Fruit fly (Drosophila melanogaster): ENCODE measurements around the gene CG10559.

Gene CG10559

DNA sequence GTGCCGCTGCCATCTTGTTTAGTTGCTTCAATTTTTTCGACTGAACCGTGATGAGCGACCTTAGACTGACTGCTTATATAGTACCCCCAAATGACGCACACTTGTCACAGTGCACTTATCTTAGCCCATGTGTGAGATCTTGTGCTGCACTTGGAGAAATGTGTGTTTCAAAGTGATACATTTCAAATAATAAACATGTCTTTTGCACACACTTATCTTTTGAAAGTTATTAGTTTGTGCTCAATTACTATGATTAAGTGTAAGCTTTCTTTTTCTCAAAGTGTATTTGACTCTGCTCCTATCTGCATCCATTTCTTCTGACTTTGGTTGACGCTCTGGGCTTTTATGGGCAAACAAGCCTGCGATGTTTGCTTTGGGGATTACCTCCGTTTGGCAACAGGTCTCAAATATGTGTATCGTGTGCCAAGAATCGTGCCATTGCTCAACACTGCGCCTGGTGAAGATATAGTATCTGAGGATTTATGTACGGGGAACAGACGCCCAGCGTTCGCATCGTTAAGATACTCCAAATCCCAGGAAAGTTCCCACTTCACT, 36.0 kb downstream of the CG10559 start, which contains the start of gene CG10514:
Gene CG10514, minus strand, starts transcription at position 51 of the 555 bp plus-strand sequence.
- TF ChIP-seq CTCF (optimal IDR thresholded peaks at IDR 0.05), result no peak
- no peak for TF ChIP-seq CG8478 (optimal IDR thresholded peaks at IDR 0.05)

DNA sequence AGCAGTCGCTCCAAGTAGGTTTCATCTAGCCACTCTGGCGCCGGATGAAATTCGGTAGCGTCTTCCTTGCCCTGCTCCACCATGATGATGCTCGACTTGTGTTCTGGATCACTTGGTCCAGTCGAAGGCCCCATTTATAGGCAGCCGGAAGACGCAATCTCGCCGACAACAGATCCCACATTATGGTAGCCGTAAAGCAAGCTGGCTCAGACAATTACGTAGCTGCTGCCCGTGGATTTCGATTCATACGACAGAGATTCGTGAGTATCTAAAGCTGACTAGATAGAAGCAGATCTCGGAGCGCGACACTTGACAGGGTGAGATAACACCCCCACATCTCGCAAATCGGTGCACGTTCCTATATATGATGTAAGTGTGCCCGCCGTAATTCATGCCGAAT, 38.8 kb downstream of the CG10559 start, which contains the start of gene CG10513:
Gene CG10513, minus strand, starts transcription at position 101 of the 400 bp plus-strand sequence.
- TF ChIP-seq CG8478 (optimal IDR thresholded peaks at IDR 0.05), result no peak
- no peak for TF ChIP-seq CTCF (optimal IDR thresholded peaks at IDR 0.05)

DNA sequence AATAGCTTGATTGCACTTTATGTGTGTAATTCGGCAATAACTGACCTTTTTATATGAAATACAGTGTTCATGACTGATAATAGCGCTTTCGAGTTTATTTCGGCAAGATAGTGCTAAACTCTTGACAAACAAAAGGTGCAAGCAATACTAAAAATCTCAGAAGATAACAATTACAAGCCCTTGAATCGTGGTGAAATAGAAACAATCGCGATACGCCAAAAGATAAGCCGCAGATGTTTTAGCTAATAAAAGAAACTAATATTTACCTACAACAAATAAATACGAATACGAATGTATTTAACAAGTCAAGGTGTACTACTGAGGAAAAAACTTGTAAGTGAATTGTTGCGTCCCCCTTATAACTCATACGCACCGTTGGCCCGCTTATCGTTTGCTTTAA, 40.6 kb downstream of the CG10559 start:
- TF ChIP-seq CG8478 (optimal IDR thresholded peaks at IDR 0.05) (no peak), CTCF (optimal IDR thresholded peaks at IDR 0.05) (no peak)

DNA sequence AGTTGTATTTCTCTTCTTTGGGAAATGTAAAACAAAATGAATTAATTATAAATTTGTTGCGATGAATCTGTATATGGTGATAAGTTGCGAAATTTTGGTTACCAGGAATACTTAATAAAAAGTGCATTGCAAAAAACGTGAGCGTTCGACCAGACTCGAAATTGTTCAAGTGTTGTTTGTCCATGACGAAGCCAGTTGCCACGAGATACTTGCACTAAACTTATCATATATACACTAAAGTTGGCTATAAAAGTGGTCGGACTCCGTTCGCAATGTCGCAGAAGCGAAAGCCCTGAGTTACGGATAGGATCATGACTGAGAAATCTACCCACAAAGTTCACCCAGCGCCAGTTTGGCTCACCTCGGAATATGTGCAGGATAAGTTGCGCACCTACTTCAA, 42.4 kb downstream of the CG10559 start, which contains the start of gene CG11878:
Gene CG11878, plus strand, starts transcription at position 301 of the 400 bp plus-strand sequence.
- TF ChIP-seq CG8478 (optimal IDR thresholded peaks at IDR 0.05) (no peak), CTCF (optimal IDR thresholded peaks at IDR 0.05) (no peak)

DNA sequence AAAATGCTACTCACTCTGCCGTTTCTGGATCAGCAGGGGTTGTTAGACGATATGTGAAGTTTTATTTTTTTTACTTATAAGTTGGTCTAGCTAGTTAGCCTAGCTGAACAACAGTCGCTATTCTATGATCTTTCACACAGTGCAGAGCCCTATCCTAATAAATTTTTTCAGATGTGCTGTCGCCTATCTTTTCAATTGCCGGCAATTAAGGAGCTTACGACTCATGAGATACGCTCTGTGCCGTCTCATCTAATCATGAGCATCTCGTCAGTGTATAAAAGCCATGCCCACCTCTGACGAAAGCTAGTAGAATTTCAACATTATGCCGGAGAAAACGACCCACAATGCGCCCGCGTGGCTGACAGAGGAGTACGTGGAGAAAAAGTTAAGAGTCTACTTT, 46.0 kb downstream of the CG10559 start, which contains the start of the genes CG11889 and CG11891:
Gene CG11889, plus strand, starts transcription at position 301 of the 400 bp plus-strand sequence.
Gene CG11891, plus strand, starts transcription at position 301 of the 400 bp plus-strand sequence.
- TF ChIP-seq CG8478 (optimal IDR thresholded peaks at IDR 0.05) (no peak), CTCF (optimal IDR thresholded peaks at IDR 0.05) (no peak)

DNA sequence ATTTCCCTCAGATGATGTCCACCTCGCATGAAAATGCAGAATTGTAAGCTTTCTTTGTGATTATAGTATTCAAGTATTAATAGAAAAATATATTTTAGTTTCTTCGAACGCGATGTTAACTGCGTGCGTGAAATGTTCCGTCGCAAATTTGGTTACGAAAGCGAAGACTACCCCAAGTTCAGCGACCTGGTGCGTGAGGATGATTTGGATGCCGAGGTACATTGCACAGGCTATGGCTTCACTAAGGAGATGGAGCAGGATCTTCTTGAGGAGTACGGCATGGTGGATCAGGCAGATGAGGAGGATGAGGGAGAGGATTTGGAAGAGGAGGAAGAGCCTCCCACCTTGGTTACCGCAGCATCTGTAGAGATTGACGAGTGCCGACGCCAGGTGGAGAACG, 49.2 kb downstream of the CG10559 start:
- TF ChIP-seq CG8478 (optimal IDR thresholded peaks at IDR 0.05) (no peak), CTCF (optimal IDR thresholded peaks at IDR 0.05) (no peak)

DNA sequence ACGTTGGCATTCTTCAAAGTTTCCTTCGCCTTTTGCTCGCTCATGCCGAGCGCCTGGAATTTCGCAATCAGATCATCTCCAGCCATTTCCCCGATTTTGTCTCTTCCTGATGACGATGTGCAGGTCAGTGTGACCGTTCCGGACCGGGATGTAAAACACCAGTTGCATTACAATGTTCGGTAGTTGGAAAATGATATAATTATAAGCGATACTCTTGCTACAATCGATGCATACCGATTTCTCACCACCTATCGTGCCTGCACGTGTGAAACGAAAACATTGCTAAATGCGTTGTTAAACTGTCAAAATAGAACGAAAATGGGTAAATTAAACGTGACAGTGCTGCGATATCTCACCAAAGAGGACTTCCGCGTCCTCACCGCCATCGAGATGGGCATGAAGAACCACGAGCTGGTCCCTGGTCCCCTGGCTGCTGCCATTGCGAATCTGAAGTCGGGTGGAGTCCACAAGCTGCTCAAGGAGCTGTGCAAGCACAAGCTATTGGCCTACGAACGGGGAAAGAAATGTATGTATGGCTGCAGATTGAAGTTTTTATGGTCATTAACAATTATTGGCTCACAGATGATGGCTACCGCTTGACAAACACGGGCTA, 50.2 kb downstream of the CG10559 start, which contains the start of the genes GlnRS and RIOK2:
Gene GlnRS, minus strand, starts transcription at position 133 of the 613 bp plus-strand sequence.
Gene RIOK2, plus strand, starts transcription at position 256 of the 613 bp plus-strand sequence.
- TF ChIP-seq CG8478 (optimal IDR thresholded peaks at IDR 0.05), result no peak
- peak; percentile 0 to 51 for TF ChIP-seq CTCF (optimal IDR thresholded peaks at IDR 0.05)

Data from S2 (cell line).